Worm (Caenorhabditis elegans) whole organism, midembryonic: ENCODE results near the gene hlh-33.

Experiments
- T22C8.4 ChIP-seq: fragments of 200-800 bp; sonication (Bioruptor generic); IDR thresholded peaks from 2 replicates; pipeline ENCODE4 v1.3.6; 2022; ENCODE audit warnings: missing genetic modification characterization, missing compliant biosample characterization
- cog-1 ChIP-seq: sonication (generic microtip); optimal IDR thresholded peaks from 2 replicates; lab custom pipeline; 2016; ENCODE audit warnings: missing genetic modification characterization, missing compliant biosample characterization
- flt-1 ChIP-seq: fragments of 200-800 bp; sonication (Bioruptor generic); IDR thresholded peaks from 2 replicates; pipeline ENCODE4 v1.3.6; 2022; ENCODE audit warnings: missing genetic modification characterization, missing compliant biosample characterization
- klf-2 ChIP-seq: fragments of 200-800 bp; sonication (Bioruptor generic); conservative IDR thresholded peaks from 2 replicates; pipeline ENCODE4 v1.3.6; 2022; ENCODE audit warnings: missing genetic modification reagents, missing genetic modification characterization, missing compliant biosample characterization
- med-1 ChIP-seq: sonication (generic microtip); optimal IDR thresholded peaks from 2 replicates; lab custom pipeline; 2017; ENCODE audit warnings: missing genetic modification characterization, mild to moderate bottlenecking, missing compliant biosample characterization, antibody characterized with exemption, missing genetic modification reagents; ENCODE audit not compliant: insufficient read depth
- ztf-23 ChIP-seq: fragments of 200-800 bp; sonication (Bioruptor generic); IDR thresholded peaks from 2 replicates; pipeline ENCODE4 v1.3.6; 2022; ENCODE audit warnings: missing genetic modification reagents, missing genetic modification characterization, missing compliant biosample characterization
- ztf-29 ChIP-seq: fragments of 200-800 bp; sonication (Bioruptor generic); IDR thresholded peaks from 2 replicates; pipeline ENCODE4 v1.3.6; 2022; ENCODE audit warnings: missing genetic modification reagents, missing genetic modification characterization, missing compliant biosample characterization

- no peak for TF ChIP-seq flt-1 (GFP tag; lab: Robert Waterston, UW)
- TF ChIP-seq ztf-23 (GFP tag; lab: Robert Waterston, UW), result no peak
- TF ChIP-seq ztf-29 (GFP tag; lab: Robert Waterston, UW), result no peak
- no peak for TF ChIP-seq klf-2 (GFP tag; lab: Robert Waterston, UW)
- TF ChIP-seq med-1 (GFP tag; lab: Kevin White, UChicago), result no peak
- no peak for TF ChIP-seq cog-1 (tag; lab: Kevin White, UChicago)
- no peak for TF ChIP-seq T22C8.4
Observed at ce11 chrIII:1831104-1831503, 24.1 kb upstream of the hlh-33 start.
